Fruit fly (Drosophila melanogaster) whole organism, wandering third instar larva: ENCODE results near the gene G9a.

Source experiments
- CG32264 ChIP-seq: fragments of 200-800 bp; sonication (Bioruptor generic); optimal IDR thresholded peaks from 2 replicates; lab custom pipeline; 2016; ENCODE audit warnings: missing biosample characterization, missing genetic modification characterization
- CG9705 ChIP-seq: fragments of 200-800 bp; sonication (Bioruptor generic); optimal IDR thresholded peaks from 2 replicates; lab custom pipeline; 2018; ENCODE audit warnings: missing biosample characterization, mild to moderate bottlenecking, missing genetic modification characterization
- Dfd ChIP-seq: fragments of >200 bp; optimal IDR thresholded peaks from 2 replicates; lab custom pipeline; 2017; ENCODE audit warnings: missing biosample characterization, missing genetic modification characterization
- Dif ChIP-seq: fragments of 200-275, 200-300 bp; sonication (Bioruptor generic); optimal IDR thresholded peaks from 2 replicates; lab custom pipeline; 2018; ENCODE audit warnings: missing biosample characterization, missing genetic modification characterization; ENCODE audit not compliant: partially characterized antibody
- GATAd ChIP-seq: sonication (Bioruptor generic); optimal IDR thresholded peaks from 2 replicates; lab custom pipeline; 2016; ENCODE audit warnings: missing biosample characterization, missing genetic modification characterization
- HLH106 ChIP-seq: fragments of 200-800 bp; optimal IDR thresholded peaks from 3 replicates; lab custom pipeline; 2019; ENCODE audit warnings: missing biosample characterization, mild to moderate bottlenecking, missing genetic modification characterization, moderate library complexity
- Hnf4 ChIP-seq: fragments of 200-800 bp; sonication (Bioruptor generic); optimal IDR thresholded peaks from 2 replicates; lab custom pipeline; 2016; ENCODE audit warnings: missing biosample characterization, mild to moderate bottlenecking, missing genetic modification characterization
- Hr78 ChIP-seq: fragments of >200 bp; optimal IDR thresholded peaks from 2 replicates; lab custom pipeline; 2017; ENCODE audit warnings: missing biosample characterization, missing genetic modification characterization
- Hr83 ChIP-seq: fragments of 200-300 bp; sonication (Bioruptor generic); optimal IDR thresholded peaks from 2 replicates; lab custom pipeline; 2016; ENCODE audit warnings: missing biosample characterization, mild to moderate bottlenecking, missing genetic modification characterization, moderate library complexity; ENCODE audit not compliant: poor library complexity, severe bottlenecking
- Mio ChIP-seq: sonication (Bioruptor generic); optimal IDR thresholded peaks from 2 replicates; lab custom pipeline; 2016; ENCODE audit warnings: missing biosample characterization, missing genetic modification characterization
- Myc ChIP-seq: fragments of >200 bp; optimal IDR thresholded peaks from 2 replicates; lab custom pipeline; 2017
- N ChIP-seq: fragments of >200 bp; optimal IDR thresholded peaks from 2 replicates; lab custom pipeline; 2018; ENCODE audit warnings: missing biosample characterization, missing external identifiers, missing genetic modification characterization
- OdsH ChIP-seq: fragments of 200-800 bp; sonication (Bioruptor generic); optimal IDR thresholded peaks from 2 replicates; lab custom pipeline; 2016; ENCODE audit warnings: missing biosample characterization, mild to moderate bottlenecking, missing genetic modification characterization
- Rel ChIP-seq, 2 experiments: fragments of 200-800 bp; sonication (Bioruptor generic) in 1 of 2; optimal IDR thresholded peaks; 2 replicates in 1 of 2; 3 replicates in 1 of 2; lab custom pipeline; 2016 to 2019; ENCODE audit warnings: mild to moderate bottlenecking in 2 of 2, missing biosample characterization in 2 of 2, missing genetic modification characterization in 2 of 2, moderate library complexity in 1 of 2
- Sp1 ChIP-seq: fragments of 200-800 bp; sonication (Bioruptor generic); optimal IDR thresholded peaks from 3 replicates; lab custom pipeline; 2019; ENCODE audit warnings: missing biosample characterization, mild to moderate bottlenecking, missing genetic modification characterization, moderate library complexity
- Vsx2 ChIP-seq: fragments of 200-300, 225-300 bp; sonication (Bioruptor generic); optimal IDR thresholded peaks from 2 replicates; lab custom pipeline; 2018; ENCODE audit warnings: missing biosample characterization, missing genetic modification characterization; ENCODE audit not compliant: partially characterized antibody
- br ChIP-seq: fragments of 200-800 bp; sonication (Bioruptor generic); optimal IDR thresholded peaks from 2 replicates; lab custom pipeline; 2016; ENCODE audit warnings: missing biosample characterization, missing genetic modification characterization
- brk ChIP-seq: fragments of 200-800 bp; sonication (Bioruptor generic); optimal IDR thresholded peaks from 2 replicates; lab custom pipeline; 2016; ENCODE audit warnings: missing biosample characterization, mild to moderate bottlenecking, missing genetic modification characterization
- dmrt93B ChIP-seq: fragments of 200-800 bp; sonication (Bioruptor generic); optimal IDR thresholded peaks from 2 replicates; lab custom pipeline; 2018; ENCODE audit warnings: missing biosample characterization, mild to moderate bottlenecking, missing genetic modification characterization
- dsf ChIP-seq: sonication (Bioruptor generic); optimal IDR thresholded peaks from 2 replicates; lab custom pipeline; 2016; ENCODE audit warnings: missing biosample characterization, missing genetic modification characterization, borderline replicate concordance
- ey ChIP-seq: fragments of 200-800 bp; sonication (Bioruptor generic); optimal IDR thresholded peaks from 2 replicates; lab custom pipeline; 2016; ENCODE audit warnings: missing biosample characterization, missing genetic modification characterization
- foxo ChIP-seq, 2 experiments: fragments of 200-800 bp; sonication (Bioruptor generic); optimal IDR thresholded peaks; 2 replicates in 1 of 2; 3 replicates in 1 of 2; lab custom pipeline; 2016 to 2017; ENCODE audit warnings: missing biosample characterization in 2 of 2, missing genetic modification characterization in 2 of 2
- fru ChIP-seq: fragments of 200-800 bp; sonication (Bioruptor generic); optimal IDR thresholded peaks from 3 replicates; lab custom pipeline; 2016; ENCODE audit warnings: missing biosample characterization, mild to moderate bottlenecking, missing genetic modification characterization
- h ChIP-seq: fragments of 200-800 bp; sonication (Bioruptor generic); optimal IDR thresholded peaks from 3 replicates; lab custom pipeline; 2016; ENCODE audit warnings: missing biosample characterization, mild to moderate bottlenecking, missing genetic modification characterization
- jim ChIP-seq: fragments of 175-275, 200-325 bp; sonication (Bioruptor generic); optimal IDR thresholded peaks from 2 replicates; lab custom pipeline; 2016; ENCODE audit warnings: missing biosample characterization, mild to moderate bottlenecking, missing genetic modification characterization
- lola ChIP-seq: fragments of >200 bp; optimal IDR thresholded peaks from 2 replicates; lab custom pipeline; 2017; ENCODE audit warnings: missing biosample characterization, missing genetic modification characterization
- pan ChIP-seq: fragments of >200 bp; optimal IDR thresholded peaks from 2 replicates; lab custom pipeline; 2017
- psq ChIP-seq: fragments of 200-800 bp; sonication (Bioruptor generic); optimal IDR thresholded peaks from 3 replicates; lab custom pipeline; 2017; ENCODE audit warnings: missing biosample characterization, mild to moderate bottlenecking, missing genetic modification characterization, moderate library complexity
- rgr ChIP-seq: fragments of 200-800 bp; sonication (Bioruptor generic); optimal IDR thresholded peaks from 3 replicates; lab custom pipeline; 2016; ENCODE audit warnings: missing biosample characterization, mild to moderate bottlenecking, missing genetic modification characterization
- sage ChIP-seq: fragments of 200-800 bp; sonication (Bioruptor generic); optimal IDR thresholded peaks from 2 replicates; lab custom pipeline; 2016; ENCODE audit warnings: missing biosample characterization, mild to moderate bottlenecking, missing genetic modification characterization
- sv ChIP-seq: fragments of 200-800 bp; sonication (Bioruptor generic); optimal IDR thresholded peaks from 3 replicates; lab custom pipeline; 2016; ENCODE audit warnings: missing biosample characterization, missing genetic modification characterization
- tai ChIP-seq: sonication (Bioruptor generic); optimal IDR thresholded peaks from 2 replicates; lab custom pipeline; 2016; ENCODE audit warnings: missing biosample characterization, missing genetic modification characterization
- usp ChIP-seq: fragments of >200 bp; optimal IDR thresholded peaks from 2 replicates; lab custom pipeline; 2017; ENCODE audit warnings: missing biosample characterization, missing genetic modification characterization
- woc ChIP-seq: sonication (Bioruptor generic); optimal IDR thresholded peaks from 2 replicates; lab custom pipeline; 2016; ENCODE audit warnings: missing biosample characterization, mild to moderate bottlenecking, missing genetic modification characterization

G9a gene

DNA sequence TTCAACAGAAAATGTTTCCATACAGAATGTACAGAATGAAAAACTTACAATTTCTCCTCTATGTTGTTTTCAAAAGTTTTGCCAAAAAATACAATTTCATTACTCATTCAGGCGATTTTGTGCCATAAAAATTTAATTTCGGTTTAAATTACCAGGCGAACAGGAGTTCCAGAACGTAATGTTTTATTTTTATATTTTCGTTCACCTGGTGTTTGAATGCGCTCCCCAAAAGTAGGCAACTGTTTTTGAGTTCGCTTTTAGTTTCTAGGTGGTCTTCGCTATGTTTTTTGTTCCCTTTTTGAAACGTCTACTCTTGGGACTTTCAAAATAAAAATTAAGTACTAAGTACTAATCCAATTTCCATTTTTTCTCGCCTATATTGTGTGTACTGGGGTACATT is 19.9 kb downstream of the G9a start:
- no peak for TF ChIP-seq pan
- TF ChIP-seq Hr83 (GFP tag; lab: Kevin White, UChicago), result no peak
- no peak for TF ChIP-seq GATAd
- TF ChIP-seq lola, result no peak
- no peak for TF ChIP-seq woc (GFP tag; lab: Kevin White, UChicago)
- no peak for TF ChIP-seq ey
- no peak for TF ChIP-seq Myc (lab: Kevin White, UChicago)
- TF ChIP-seq CG9705 (GFP tag; lab: Kevin White, UChicago), result no peak
- no peak for TF ChIP-seq tai (GFP tag; lab: Kevin White, UChicago)
- no peak for TF ChIP-seq sage (GFP tag; lab: Kevin White, UChicago)
- no peak for TF ChIP-seq psq (GFP tag; lab: Kevin White, UChicago)
- no peak for TF ChIP-seq usp (GFP tag; lab: Kevin White, UChicago)
- no peak for TF ChIP-seq brk
- no peak for TF ChIP-seq foxo (GFP tag; optimal IDR thresholded peaks at IDR 0.05; lab: Kevin White, UChicago)
- TF ChIP-seq rgr (GFP tag; lab: Kevin White, UChicago), result no peak
- TF ChIP-seq Dfd (GFP tag; lab: Kevin White, UChicago), result no peak
- no peak for TF ChIP-seq Hnf4 (GFP tag; lab: Kevin White, UChicago)
- no peak for TF ChIP-seq OdsH (GFP tag; lab: Kevin White, UChicago)
- TF ChIP-seq Dif, result no peak
- TF ChIP-seq jim, result no peak
- TF ChIP-seq, all 38 proteins: peak for 0

DNA sequence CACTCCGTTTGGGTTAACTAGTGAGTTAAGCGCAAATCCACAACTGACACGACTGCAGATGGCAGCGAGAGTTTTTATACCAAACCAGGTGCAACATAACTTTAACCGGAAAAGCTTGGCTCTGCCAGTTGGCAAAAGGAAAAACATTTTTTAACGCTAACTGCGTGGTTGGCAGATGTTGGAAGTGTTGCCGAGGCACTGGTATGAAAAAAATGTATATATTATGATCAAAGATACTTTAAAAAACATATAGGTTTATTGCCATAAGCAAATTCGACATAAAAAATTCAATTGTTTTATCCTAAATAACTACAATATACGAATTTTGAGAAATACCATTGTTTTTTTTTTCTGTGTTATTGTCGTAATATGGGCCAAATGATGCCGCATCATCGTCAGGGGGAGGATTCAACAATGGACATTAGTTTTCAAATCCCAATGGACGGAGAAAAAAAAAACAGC is 21.2 kb downstream of the G9a start, which contains the start of gene CG13376:
TSS of gene CG13376 (minus strand) at position 51 of the 462 bp plus-strand sequence.
- TF ChIP-seq Vsx2 (no peak), N (GFP tag; lab: Kevin White, UChicago) (no peak), Sp1 (no peak), h (GFP tag; lab: Kevin White, UChicago) (no peak), psq (GFP tag; lab: Kevin White, UChicago) (no peak), Dfd (GFP tag; lab: Kevin White, UChicago) (no peak), foxo (GFP tag; optimal IDR thresholded peaks at IDR 0.05; lab: Kevin White, UChicago) (no peak), rgr (GFP tag; lab: Kevin White, UChicago) (no peak), usp (GFP tag; lab: Kevin White, UChicago) (no peak), sage (GFP tag; lab: Kevin White, UChicago) (no peak), CG32264 (GFP tag; lab: Kevin White, UChicago) (no peak), brk (no peak)

DNA sequence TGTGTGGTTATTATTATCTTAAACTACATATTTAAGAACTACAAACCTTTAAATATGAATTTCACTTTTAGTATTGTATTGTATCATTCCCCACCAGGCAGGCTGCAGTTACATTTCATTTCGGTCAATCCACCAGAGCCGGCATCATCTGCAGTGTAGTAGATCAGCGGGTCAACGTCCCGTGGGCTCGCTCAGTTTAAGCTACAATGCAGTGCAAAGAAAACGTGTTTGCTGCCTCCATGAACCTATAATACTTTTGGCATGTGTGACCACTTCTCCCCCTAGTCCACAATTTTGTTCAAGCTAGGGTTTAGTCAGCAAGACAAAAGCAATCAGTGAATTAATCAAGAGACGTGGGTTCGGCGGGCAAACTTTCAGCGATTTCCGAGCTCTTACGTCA is 22.2 kb downstream of the G9a start:
- TF ChIP-seq Myc (lab: Kevin White, UChicago), result no peak
- TF ChIP-seq jim, result no peak
- no peak for TF ChIP-seq tai (GFP tag; lab: Kevin White, UChicago)
- no peak for TF ChIP-seq h (GFP tag; lab: Kevin White, UChicago)
- no peak for TF ChIP-seq N (GFP tag; lab: Kevin White, UChicago)
- TF ChIP-seq Mio (GFP tag; lab: Kevin White, UChicago), result no peak
- no peak for TF ChIP-seq brk
- no peak for TF ChIP-seq Sp1
- TF ChIP-seq br (GFP tag; lab: Kevin White, UChicago), result no peak
- TF ChIP-seq dsf, result no peak
- TF ChIP-seq foxo (GFP tag; optimal IDR thresholded peaks at IDR 0.05; lab: Kevin White, UChicago), result no peak
- no peak for TF ChIP-seq fru

DNA sequence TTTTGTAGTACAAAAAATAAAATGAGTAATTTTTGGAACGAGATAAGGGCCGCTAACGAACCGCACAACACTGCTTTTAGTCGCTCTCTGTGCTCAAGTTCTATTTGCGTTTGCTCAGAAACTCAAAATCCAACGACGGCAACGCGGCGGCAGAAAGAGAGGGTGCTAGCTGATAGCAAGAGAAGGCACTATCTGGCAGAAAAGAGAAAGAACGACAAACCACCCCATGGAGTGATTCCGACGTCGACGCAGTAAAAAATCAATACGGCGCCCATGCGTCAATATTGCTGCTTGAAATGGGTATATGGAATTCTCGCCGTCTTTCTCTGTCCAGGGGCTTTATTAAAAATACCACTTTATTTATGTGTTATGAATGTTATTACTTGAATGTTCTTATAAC is 30.3 kb downstream of the G9a start:
- TF ChIP-seq rgr (GFP tag; lab: Kevin White, UChicago), result no peak
- no peak for TF ChIP-seq sv (GFP tag; lab: Kevin White, UChicago)
- no peak for TF ChIP-seq HLH106 (tag; lab: Kevin White, UChicago)
- TF ChIP-seq N (GFP tag; lab: Kevin White, UChicago), result no peak
- TF ChIP-seq lola, result no peak
- no peak for TF ChIP-seq Hr83 (GFP tag; lab: Kevin White, UChicago)
- TF ChIP-seq sage (GFP tag; lab: Kevin White, UChicago), result no peak
- TF ChIP-seq fru, result no peak
- TF ChIP-seq GATAd, result no peak
- TF ChIP-seq woc (GFP tag; lab: Kevin White, UChicago), result no peak
- TF ChIP-seq Dfd (GFP tag; lab: Kevin White, UChicago), result no peak
- no peak for TF ChIP-seq Myc (lab: Kevin White, UChicago)
- TF ChIP-seq CG32264 (GFP tag; lab: Kevin White, UChicago), result no peak
- TF ChIP-seq Vsx2, result no peak

DNA sequence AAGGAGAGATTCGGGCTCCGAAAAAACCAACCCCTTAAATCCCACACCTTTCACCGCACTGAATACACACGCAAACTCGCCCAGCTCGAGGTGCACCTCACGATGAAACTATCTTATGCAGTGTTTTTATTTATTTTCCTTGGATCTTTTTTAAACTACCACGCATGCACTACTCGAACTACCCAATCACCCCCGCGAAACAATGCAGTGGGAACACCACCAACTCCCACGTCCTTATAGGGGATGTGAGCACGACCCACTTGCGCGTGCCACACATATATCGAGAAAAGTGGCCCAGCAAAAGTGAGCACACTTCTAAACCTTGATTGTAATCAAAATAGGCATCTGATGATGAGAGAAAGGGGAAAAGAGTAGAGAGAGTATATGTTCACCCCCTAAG is 30.8 kb downstream of the G9a start:
- TF ChIP-seq Dfd (GFP tag; lab: Kevin White, UChicago), result no peak
- TF ChIP-seq psq (GFP tag; lab: Kevin White, UChicago), result no peak
- no peak for TF ChIP-seq rgr (GFP tag; lab: Kevin White, UChicago)
- TF ChIP-seq OdsH (GFP tag; lab: Kevin White, UChicago), result no peak
- TF ChIP-seq dmrt93B (GFP tag; lab: Kevin White, UChicago), result no peak
- TF ChIP-seq CG32264 (GFP tag; lab: Kevin White, UChicago), result no peak
- TF ChIP-seq Mio (GFP tag; lab: Kevin White, UChicago), result no peak
- no peak for TF ChIP-seq Hnf4 (GFP tag; lab: Kevin White, UChicago)
- TF ChIP-seq Rel (GFP tag; optimal IDR thresholded peaks at IDR 0.05; lab: Kevin White, UChicago), result no peak
- no peak for TF ChIP-seq Rel (tag; optimal IDR thresholded peaks at IDR 0.05; lab: Kevin White, UChicago)
- no peak for TF ChIP-seq HLH106 (tag; lab: Kevin White, UChicago)
- TF ChIP-seq br (GFP tag; lab: Kevin White, UChicago), result no peak
- TF ChIP-seq fru, result no peak
- no peak for TF ChIP-seq Hr78 (GFP tag; lab: Kevin White, UChicago)
- no peak for TF ChIP-seq sv (GFP tag; lab: Kevin White, UChicago)
